Worm (Caenorhabditis elegans) whole organism, L1 larva: ENCODE data around the gene tlp-1.

ENCODE experiments used
- C34B4.2 ChIP-seq: sonication (generic microtip); optimal IDR thresholded peaks from 2 replicates; lab custom pipeline; 2017; ENCODE audit warnings: mild to moderate bottlenecking, missing genetic modification characterization, missing compliant biosample characterization
- Y116A8C.19 ChIP-seq: sonication (generic microtip); optimal IDR thresholded peaks from 2 replicates; lab custom pipeline; 2016; ENCODE audit warnings: missing compliant biosample characterization, missing genetic modification characterization, borderline replicate concordance
- aly-2 ChIP-seq: fragments of 150-350 bp; optimal IDR thresholded peaks from 2 replicates; lab custom pipeline; 2014; ENCODE audit warnings: missing biosample characterization, missing genetic modification characterization
- blmp-1 ChIP-seq: fragments of 150-350 bp; optimal IDR thresholded peaks from 2 replicates; lab custom pipeline; 2014; ENCODE audit warnings: missing biosample characterization, missing genetic modification characterization
- ceh-63 ChIP-seq: fragments of 200-800 bp; sonication (Bioruptor generic); optimal IDR thresholded peaks from 2 replicates; lab custom pipeline; 2018; ENCODE audit warnings: mild to moderate bottlenecking, missing genetic modification characterization, missing compliant biosample characterization
- ceh-88 ChIP-seq: fragments of 200-800 bp; sonication (Bioruptor generic); IDR thresholded peaks from 2 replicates; pipeline ENCODE4 v1.3.6; 2022; ENCODE audit warnings: missing genetic modification characterization, missing compliant biosample characterization
- dpl-1 ChIP-seq, 3 experiments: fragments of 150-350 bp in 2 of 3; sonication (generic microtip) in 1 of 3; optimal IDR thresholded peaks; 2 replicates each; lab custom pipeline; 2014 to 2017; ENCODE audit warnings: missing biosample characterization in 3 of 3, missing genetic modification characterization in 3 of 3, missing genetic modification reagents in 3 of 3
- dsc-1 ChIP-seq: sonication (generic microtip); optimal IDR thresholded peaks from 2 replicates; lab custom pipeline; 2016; ENCODE audit warnings: mild to moderate bottlenecking, missing genetic modification characterization, missing compliant biosample characterization
- efl-1 ChIP-seq, 4 experiments: fragments of 150-350 bp; optimal IDR thresholded peaks in 3 of 4; peaks in 1 of 4; 1 replicate in 1 of 4; 2 replicates in 3 of 4; lab custom pipeline; 2014; ENCODE audit warnings: missing biosample characterization in 2 of 4, missing genetic modification characterization in 2 of 4, missing genetic modification reagents in 2 of 4
- elt-2 ChIP-seq: sonication (generic microtip); optimal IDR thresholded peaks from 2 replicates; lab custom pipeline; 2016; ENCODE audit warnings: missing genetic modification characterization, mild to moderate bottlenecking, inconsistent platforms, missing compliant biosample characterization, missing genetic modification reagents
- fkh-10 ChIP-seq: sonication (generic microtip); optimal IDR thresholded peaks from 2 replicates; lab custom pipeline; 2017; ENCODE audit warnings: missing biosample characterization, missing genetic modification reagents, missing genetic modification characterization
- irx-1 ChIP-seq: sonication (generic microtip); optimal IDR thresholded peaks from 2 replicates; lab custom pipeline; 2016; ENCODE audit warnings: missing genetic modification characterization, missing compliant biosample characterization
- lin-13 ChIP-seq: fragments of 150-350 bp; optimal IDR thresholded peaks from 2 replicates; lab custom pipeline; 2014; ENCODE audit warnings: missing biosample characterization, missing genetic modification reagents, missing genetic modification characterization
- lin-15B ChIP-seq: fragments of 150-350 bp; sonication (generic microtip); optimal IDR thresholded peaks from 3 replicates; lab custom pipeline; 2014; ENCODE audit warnings: missing biosample characterization, missing genetic modification characterization
- lin-35 ChIP-seq, 2 experiments: fragments of 150-350 bp; optimal IDR thresholded peaks; 2 replicates each; lab custom pipeline; 2014; ENCODE audit warnings: missing biosample characterization in 2 of 2, missing genetic modification characterization in 2 of 2, missing genetic modification reagents in 2 of 2
- lin-39 ChIP-seq: fragments of 150-350 bp; optimal IDR thresholded peaks from 2 replicates; lab custom pipeline; 2014; ENCODE audit warnings: missing biosample characterization, missing genetic modification reagents, missing genetic modification characterization
- lir-3 ChIP-seq: sonication (generic microtip); optimal IDR thresholded peaks from 2 replicates; lab custom pipeline; 2016; ENCODE audit warnings: mild to moderate bottlenecking, missing genetic modification characterization, moderate library complexity, missing compliant biosample characterization; ENCODE audit not compliant: poor library complexity
- lsy-2 ChIP-seq, 2 experiments: fragments of 150-350 bp; optimal IDR thresholded peaks; 2 replicates each; lab custom pipeline; 2014; ENCODE audit warnings: missing biosample characterization in 2 of 2, missing genetic modification characterization in 2 of 2
- mdl-1 ChIP-seq, 2 experiments: fragments of 150-350 bp; optimal IDR thresholded peaks; 2 replicates each; lab custom pipeline; 2014 to 2017; ENCODE audit warnings: missing biosample characterization in 2 of 2, missing genetic modification characterization in 2 of 2, inconsistent platforms in 1 of 2
- nhr-11 ChIP-seq: fragments of 150-350 bp; optimal IDR thresholded peaks from 2 replicates; lab custom pipeline; 2014; ENCODE audit warnings: missing biosample characterization, missing genetic modification characterization
- nhr-12 ChIP-seq: sonication (generic microtip); optimal IDR thresholded peaks from 2 replicates; lab custom pipeline; 2017; ENCODE audit warnings: missing biosample characterization, missing genetic modification characterization
- nhr-20 ChIP-seq: sonication (generic microtip); optimal IDR thresholded peaks from 2 replicates; lab custom pipeline; 2016; ENCODE audit warnings: mild to moderate bottlenecking, missing genetic modification characterization, missing compliant biosample characterization
- nhr-237 ChIP-seq: fragments of 150-350 bp; optimal IDR thresholded peaks from 2 replicates; lab custom pipeline; 2014; ENCODE audit warnings: missing biosample characterization, missing genetic modification characterization
- nhr-71 ChIP-seq: sonication (generic microtip); optimal IDR thresholded peaks from 2 replicates; lab custom pipeline; 2016; ENCODE audit warnings: mild to moderate bottlenecking, missing genetic modification characterization, moderate library complexity, missing compliant biosample characterization
- nhr-77 ChIP-seq: fragments of 150-350 bp; optimal IDR thresholded peaks from 2 replicates; lab custom pipeline; 2014; ENCODE audit warnings: missing biosample characterization, missing genetic modification characterization
- nhr-85 ChIP-seq: sonication (generic microtip); peaks from one replicate; lab custom pipeline; 2016; ENCODE audit warnings: missing genetic modification characterization, inconsistent platforms, missing compliant biosample characterization
- nhr-90 ChIP-seq: sonication (generic microtip); optimal IDR thresholded peaks from 2 replicates; lab custom pipeline; 2016; ENCODE audit warnings: mild to moderate bottlenecking, missing genetic modification characterization, missing compliant biosample characterization; ENCODE audit not compliant: poor library complexity
- pag-3 ChIP-seq: sonication (generic microtip); optimal IDR thresholded peaks from 2 replicates; lab custom pipeline; 2017; ENCODE audit warnings: missing genetic modification characterization, mild to moderate bottlenecking, missing compliant biosample characterization, antibody characterized with exemption, borderline replicate concordance; ENCODE audit not compliant: insufficient read depth
- pqm-1 ChIP-seq: sonication (generic microtip); optimal IDR thresholded peaks from 3 replicates; lab custom pipeline; 2017; ENCODE audit warnings: missing biosample characterization, missing genetic modification characterization
- snpc-4 ChIP-seq: fragments of 150-350 bp; optimal IDR thresholded peaks from 2 replicates; lab custom pipeline; 2014; ENCODE audit warnings: missing biosample characterization, missing genetic modification characterization
- snu-23 ChIP-seq: sonication (generic microtip); optimal IDR thresholded peaks from 2 replicates; lab custom pipeline; 2016; ENCODE audit warnings: missing genetic modification characterization, missing compliant biosample characterization
- tlp-1 ChIP-seq: fragments of 150-350 bp; optimal IDR thresholded peaks from 2 replicates; lab custom pipeline; 2014; ENCODE audit warnings: missing biosample characterization, missing genetic modification characterization
- unc-86 ChIP-seq: sonication (generic microtip); optimal IDR thresholded peaks from 2 replicates; lab custom pipeline; 2016; ENCODE audit warnings: missing genetic modification characterization, missing compliant biosample characterization
- unc-98 ChIP-seq: fragments of 200-800 bp; sonication (Bioruptor generic); IDR thresholded peaks from 2 replicates; pipeline ENCODE4 v1.3.6; 2022; ENCODE audit warnings: missing genetic modification characterization, missing compliant biosample characterization
- zip-4 ChIP-seq: fragments of 200-800 bp; sonication (Bioruptor generic); optimal IDR thresholded peaks from 2 replicates; lab custom pipeline; 2018; ENCODE audit warnings: mild to moderate bottlenecking, missing genetic modification characterization, moderate library complexity, missing compliant biosample characterization
- ztf-11 ChIP-seq, 2 experiments: sonication (generic microtip); optimal IDR thresholded peaks; 2 replicates each; lab custom pipeline; 2016 to 2017; ENCODE audit warnings: missing genetic modification characterization in 2 of 2, missing biosample characterization in 1 of 2, missing compliant biosample characterization in 1 of 2

Gene tlp-1

DNA sequence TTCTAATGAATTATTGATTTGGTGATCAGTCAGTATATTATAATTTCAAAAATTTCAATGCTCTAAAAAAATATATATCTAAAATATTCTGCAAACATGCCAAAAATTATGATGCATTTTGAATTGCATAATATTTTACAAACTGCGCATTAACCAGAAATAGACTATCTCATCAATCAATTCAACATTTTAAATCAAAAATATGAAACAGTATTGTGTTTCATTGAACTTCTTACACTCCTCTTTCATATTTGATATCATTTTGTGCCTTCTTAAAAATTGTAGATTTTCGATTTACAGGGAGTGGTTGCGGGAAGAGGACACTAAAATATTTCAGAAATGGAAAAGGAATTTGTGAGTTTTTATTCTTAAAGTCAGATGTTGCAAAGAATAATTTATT is 22.7 kb upstream of the tlp-1 start, which contains the start of gene ent-4:
Gene ent-4, plus strand, starts transcription at position 301 of the 400 bp plus-strand sequence.
- no peak for TF ChIP-seq lir-3 (tag; lab: Kevin White, UChicago)
- TF ChIP-seq lin-15B (tag; lab: Kevin White, UChicago), result no peak
- TF ChIP-seq ztf-11 (tag; optimal IDR thresholded peaks at IDR 0.05; lab: Kevin White, UChicago), result no peak
- no peak for TF ChIP-seq nhr-11
- TF ChIP-seq elt-2 (tag; lab: Kevin White, UChicago), result no peak
- no peak for TF ChIP-seq zip-4 (GFP tag; lab: Kevin White, UChicago)
- no peak for TF ChIP-seq nhr-77
- no peak for TF ChIP-seq lin-39
- no peak for TF ChIP-seq Y116A8C.19 (tag; lab: Kevin White, UChicago)
- TF ChIP-seq C34B4.2 (tag; lab: Kevin White, UChicago), result no peak
- TF ChIP-seq fkh-10 (GFP tag; lab: Kevin White, UChicago), result no peak
- no peak for TF ChIP-seq nhr-237
- no peak for TF ChIP-seq lsy-2 (tag; optimal IDR thresholded peaks at IDR 0.05; lab: Kevin White, UChicago)
- TF ChIP-seq tlp-1, result no peak
- TF ChIP-seq aly-2, result no peak

ce11 chrIV:13725201-13725600 is 21.3 kb upstream of the tlp-1 start:
- TF ChIP-seq unc-98 (no peak), pqm-1 (peak; percentile 18), lin-35 (GFP tag; optimal IDR thresholded peaks at IDR 0.05; lab: Kevin White, UChicago) (peak in 1 of 2 experiments; percentile 50), pag-3 (tag; lab: Kevin White, UChicago) (no peak), unc-86 (tag; lab: Kevin White, UChicago) (no peak), tlp-1 (peak; percentile 78), nhr-90 (tag; lab: Kevin White, UChicago) (peak; percentile 50), efl-1 (optimal IDR thresholded peaks at IDR 0.05; lab: Kevin White, UChicago) (no peak), efl-1 (GFP tag; optimal IDR thresholded peaks at IDR 0.05 in 1 of 2; lab: Kevin White, UChicago) (peak in 1 of 2 experiments; percentile 80), fkh-10 (GFP tag; lab: Kevin White, UChicago) (no peak), dpl-1 (GFP tag; optimal IDR thresholded peaks at IDR 0.05; lab: Kevin White, UChicago) (no peak), nhr-20 (tag; lab: Kevin White, UChicago) (peak; percentile 23), nhr-12 (tag; lab: Kevin White, UChicago) (no peak), elt-2 (tag; lab: Kevin White, UChicago) (peak; percentile 99), nhr-71 (tag; lab: Kevin White, UChicago) (peak; percentile 45), mdl-1 (tag; optimal IDR thresholded peaks at IDR 0.05; lab: Kevin White, UChicago) (peak in 1 of 2 experiments; percentile 46)

DNA sequence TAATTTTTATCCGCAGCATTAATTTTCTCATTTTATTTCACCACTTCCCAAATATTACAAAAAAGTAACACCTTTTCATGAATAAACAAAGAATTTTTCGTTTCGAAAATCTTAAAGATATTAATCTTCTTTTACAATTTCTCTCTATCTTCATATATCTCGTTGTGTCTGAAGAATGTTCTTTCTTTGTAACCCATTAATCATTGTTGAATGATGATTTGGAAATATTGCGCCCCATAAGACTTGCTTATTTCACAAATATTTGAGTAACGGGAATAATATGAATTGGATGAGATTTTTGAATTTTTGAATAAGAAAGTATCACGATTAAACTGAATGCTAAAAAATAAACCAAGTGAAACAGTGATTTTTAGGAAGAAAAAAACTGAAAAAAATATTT is 17.1 kb upstream of the tlp-1 start:
- no peak for TF ChIP-seq snpc-4 (tag; lab: Kevin White, UChicago)
- no peak for TF ChIP-seq ceh-88 (GFP tag; lab: Robert Waterston, UW)
- TF ChIP-seq snu-23, result no peak
- no peak for TF ChIP-seq fkh-10 (GFP tag; lab: Kevin White, UChicago)
- TF ChIP-seq blmp-1 (tag; lab: Kevin White, UChicago), result peak; percentile 41
- TF ChIP-seq irx-1, result peak; percentile 37
- no peak for TF ChIP-seq mdl-1 (tag; optimal IDR thresholded peaks at IDR 0.05; lab: Kevin White, UChicago)
- TF ChIP-seq dsc-1 (tag; lab: Kevin White, UChicago), result no peak
- peak; percentile 55 for TF ChIP-seq lin-39
- no peak for TF ChIP-seq ceh-63
- no peak for TF ChIP-seq lin-13 (GFP tag; lab: Kevin White, UChicago)
- TF ChIP-seq ztf-11 (tag; optimal IDR thresholded peaks at IDR 0.05; lab: Kevin White, UChicago), result no peak
- TF ChIP-seq tlp-1, result no peak
- no peak for TF ChIP-seq aly-2
- TF ChIP-seq lin-15B (tag; lab: Kevin White, UChicago), result no peak
- no peak for TF ChIP-seq pag-3 (tag; lab: Kevin White, UChicago)
- peak; percentile 79 for TF ChIP-seq nhr-85 (tag; lab: Kevin White, UChicago)
